Worm (Caenorhabditis elegans) whole organism, young adult: ENCODE measurements around the gene C30A5.16.

ENCODE experiments used
- F52B5.7 ChIP-seq: sonication (generic microtip); optimal IDR thresholded peaks from 2 replicates; lab custom pipeline; 2016; ENCODE audit warnings: mild to moderate bottlenecking, missing genetic modification characterization, missing compliant biosample characterization
- F57A8.1 ChIP-seq: fragments of 200-800 bp; sonication (Bioruptor generic); optimal IDR thresholded peaks from 2 replicates; lab custom pipeline; 2018; ENCODE audit warnings: mild to moderate bottlenecking, missing genetic modification characterization, moderate library complexity, missing compliant biosample characterization
- K11D2.4 ChIP-seq: fragments of 200-800 bp; sonication (Bioruptor generic); IDR thresholded peaks from 2 replicates; pipeline ENCODE4 v1.3.6; 2022; ENCODE audit warnings: missing genetic modification reagents, missing genetic modification characterization, missing compliant biosample characterization
- atf-7 ChIP-seq: sonication (generic microtip); optimal IDR thresholded peaks from 2 replicates; lab custom pipeline; 2017; ENCODE audit warnings: mild to moderate bottlenecking, missing genetic modification characterization, missing compliant biosample characterization
- dpl-1 ChIP-seq: fragments of 150-350 bp; optimal IDR thresholded peaks from 2 replicates; lab custom pipeline; 2014; ENCODE audit warnings: missing biosample characterization, missing genetic modification reagents, missing genetic modification characterization
- efl-1 ChIP-seq: fragments of 150-350 bp; optimal IDR thresholded peaks from 2 replicates; lab custom pipeline; 2014; ENCODE audit warnings: missing biosample characterization, missing genetic modification reagents, missing genetic modification characterization
- egrh-3 ChIP-seq: fragments of 200-800 bp; sonication (Bioruptor generic); IDR thresholded peaks from 2 replicates; pipeline ENCODE4 v1.3.6; 2022; ENCODE audit warnings: missing genetic modification reagents, missing genetic modification characterization, missing compliant biosample characterization
- ekl-4 ChIP-seq: fragments of 200-800 bp; sonication (Bioruptor generic); IDR thresholded peaks from 2 replicates; pipeline ENCODE4 v1.3.6; 2022; ENCODE audit warnings: missing genetic modification reagents, missing genetic modification characterization, missing compliant biosample characterization
- hmg-20 ChIP-seq: fragments of 200-800 bp; sonication (Bioruptor generic); IDR thresholded peaks from 2 replicates; pipeline ENCODE4 v1.3.6; 2022; ENCODE audit warnings: missing genetic modification reagents, missing genetic modification characterization, missing compliant biosample characterization
- lir-1 ChIP-seq: fragments of 200-800 bp; sonication (Bioruptor generic); conservative IDR thresholded peaks from 2 replicates; pipeline ENCODE4 v1.3.6; 2022; ENCODE audit warnings: missing genetic modification reagents, missing genetic modification characterization, missing compliant biosample characterization
- mxl-1 ChIP-seq: sonication (generic microtip); optimal IDR thresholded peaks from 2 replicates; lab custom pipeline; 2016; ENCODE audit warnings: missing genetic modification characterization, missing compliant biosample characterization
- nhr-80 ChIP-seq: sonication (generic microtip); optimal IDR thresholded peaks from 2 replicates; lab custom pipeline; 2016; ENCODE audit warnings: missing genetic modification characterization, missing compliant biosample characterization
- rcor-1 ChIP-seq: fragments of 200-800 bp; sonication (Bioruptor generic); IDR thresholded peaks from 2 replicates; pipeline ENCODE4 v1.3.6; 2022; ENCODE audit warnings: missing genetic modification reagents, missing genetic modification characterization, missing compliant biosample characterization
- ztf-22 ChIP-seq: fragments of 200-800 bp; sonication (Bioruptor generic); optimal IDR thresholded peaks from 2 replicates; lab custom pipeline; 2018; ENCODE audit warnings: mild to moderate bottlenecking, missing genetic modification characterization, moderate library complexity, missing compliant biosample characterization

ce11 chrIII:8220081-8220480, 2.1 kb downstream of the C30A5.16 start:
- TF ChIP-seq egrh-3 (GFP tag; lab: Robert Waterston, UW), result no peak
- no peak for TF ChIP-seq ztf-22 (GFP tag; lab: Kevin White, UChicago)
- TF ChIP-seq atf-7 (tag; lab: Kevin White, UChicago), result no peak
- no peak for TF ChIP-seq nhr-80 (tag; lab: Kevin White, UChicago)
- TF ChIP-seq rcor-1, result no peak
- TF ChIP-seq lir-1 (GFP tag; lab: Robert Waterston, UW), result no peak
- no peak for TF ChIP-seq F57A8.1 (GFP tag; lab: Kevin White, UChicago)
- TF ChIP-seq hmg-20 (GFP tag; lab: Robert Waterston, UW), result no peak
- TF ChIP-seq dpl-1 (GFP tag; lab: Kevin White, UChicago), result no peak
- TF ChIP-seq ekl-4 (GFP tag; lab: Robert Waterston, UW), result no peak
- no peak for TF ChIP-seq efl-1 (GFP tag; lab: Kevin White, UChicago)
- TF ChIP-seq mxl-1 (tag; lab: Kevin White, UChicago), result no peak
- no peak for TF ChIP-seq K11D2.4 (GFP tag; lab: Robert Waterston, UW)
- no peak for TF ChIP-seq F52B5.7
